Fruit fly (Drosophila melanogaster) S2 (cell line): ENCODE data around the gene lap.

Experiments
- CG8478 ChIP-seq: fragments of >200 bp; optimal IDR thresholded peaks from 2 replicates; lab custom pipeline; 2018
- CTCF ChIP-seq, 2 experiments: fragments of >200 bp; optimal IDR thresholded peaks; 2 replicates each; lab custom pipeline; 2018

DNA sequence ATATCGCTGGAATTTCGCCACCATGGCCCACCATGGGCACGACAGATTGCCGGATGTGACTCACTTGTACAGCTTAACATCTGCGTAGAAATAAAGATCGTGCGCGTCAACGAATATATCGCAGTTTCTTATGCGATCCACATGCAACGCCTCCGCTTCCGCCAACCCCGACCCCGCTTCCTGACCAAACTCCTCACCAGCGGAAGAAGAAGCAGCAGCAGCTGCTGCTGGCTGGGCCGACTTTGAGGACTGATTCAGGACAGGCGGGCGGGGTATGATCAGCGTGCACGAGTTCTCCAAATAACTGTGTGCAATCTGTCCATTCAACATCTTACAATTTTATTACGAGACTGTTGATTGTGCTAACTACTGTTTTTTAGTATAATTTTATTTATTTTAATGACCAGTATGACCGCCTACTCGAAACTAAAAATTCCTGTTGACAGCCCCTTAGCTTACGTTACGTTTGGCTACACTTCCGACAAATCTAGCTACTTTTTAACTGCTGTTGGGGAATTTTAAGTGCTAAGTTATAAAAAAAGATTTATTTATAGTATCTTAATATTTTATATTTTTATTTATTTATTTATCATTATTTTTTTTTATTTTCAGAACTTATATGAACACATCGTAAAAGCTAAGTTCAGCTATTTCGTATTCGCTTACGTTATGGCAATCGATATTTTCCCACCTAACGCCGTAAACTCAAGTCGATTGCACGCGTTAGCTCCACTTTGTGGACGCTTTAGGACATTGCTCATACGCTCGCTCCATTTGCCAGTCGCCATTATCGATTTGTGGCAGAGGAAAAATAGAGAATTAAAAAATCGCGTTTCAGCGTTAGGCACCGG lies at the start of gene lap, which contains the start of gene CG10055:
- TF ChIP-seq CG8478 (lab: Kevin White, UChicago) = no peak
- no peak for TF ChIP-seq CTCF (optimal IDR thresholded peaks at IDR 0.05; lab: Kevin White, UChicago)
